Worm (Caenorhabditis elegans): ENCODE measurements around the gene zyg-9.

DNA sequence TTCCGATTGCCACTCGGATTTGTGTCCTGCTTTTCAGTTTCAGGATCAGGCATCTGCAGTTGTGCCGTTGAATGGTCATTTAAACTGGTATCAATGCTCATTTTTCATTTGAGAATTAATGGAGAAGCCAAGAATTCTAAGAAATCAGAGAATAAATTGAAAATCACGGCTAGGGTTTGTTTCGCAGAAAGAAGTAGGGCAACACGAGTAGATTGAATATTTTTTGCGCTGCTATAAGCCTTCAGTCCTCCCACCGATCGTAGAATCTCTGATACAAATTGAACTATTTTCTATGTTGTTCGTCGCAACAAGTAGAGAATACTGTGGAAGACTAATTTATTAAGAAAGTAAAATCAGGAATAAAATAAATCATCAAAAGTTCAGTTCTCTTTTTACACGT, 20.6 kb upstream of the zyg-9 start, which contains the start of gene acp-3:
- TF ChIP-seq mab-5 (tag; optimal IDR thresholded peaks at IDR 0.05) (no peak), lin-13 (tag; optimal IDR thresholded peaks at IDR 0.05) (no peak)

All from whole organism, mixed stage, embryonic.